Fruit fly (Drosophila melanogaster): ENCODE measurements around the gene CG46394.
A peak's percentile ranks its signal among the peaks of the same experiment; 100 is the strongest.

Gene CG46394

dm6 chr3L:11552996-11553671, 47.0 kb upstream of the CG46394 start (continued):
- TF ChIP-seq CG34224 (GFP tag; IDR thresholded peaks at IDR 0.05; ENCODE audit: partially characterized antibody), result peak; percentile 94
- no peak for TF ChIP-seq CG14860 (GFP tag; IDR thresholded peaks at IDR 0.05; ENCODE audit: partially characterized antibody)
- TF ChIP-seq cwo (GFP tag; optimal IDR thresholded peaks at IDR 0.05), result peak; percentile 43
- TF ChIP-seq tio (GFP tag; optimal IDR thresholded peaks at IDR 0.05), result no peak
- TF ChIP-seq Doc2 (GFP tag; IDR thresholded peaks at IDR 0.05), result no peak
- TF ChIP-seq ara (GFP tag; IDR thresholded peaks at IDR 0.05), result no peak
- peak in 1 of 3 experiments; percentile 70 for TF ChIP-seq Stat92E (GFP tag; optimal IDR thresholded peaks at IDR 0.05)
- peak; percentile 11 for TF ChIP-seq unpg (GFP tag; optimal IDR thresholded peaks at IDR 0.05)
- peak; percentile 25 for TF ChIP-seq CG12155 (GFP tag; optimal IDR thresholded peaks at IDR 0.05)
- peak; percentile 68 for TF ChIP-seq caup (GFP tag; optimal IDR thresholded peaks at IDR 0.05; ENCODE audit: severe bottlenecking)
- peak; percentile 42 for TF ChIP-seq sqz (GFP tag; optimal IDR thresholded peaks at IDR 0.05)
- TF ChIP-seq CG32767 (GFP tag; IDR thresholded peaks at IDR 0.05), result peak; percentile 32; the same call in 1 of the 2 replicates
- peak in 1 of 2 experiments; percentile 79 for TF ChIP-seq bsh (GFP tag; optimal IDR thresholded peaks at IDR 0.05)
- TF ChIP-seq CG3065 (GFP tag; optimal IDR thresholded peaks at IDR 0.05), result no peak
- peak; percentile 78 for TF ChIP-seq CG15479 (GFP tag; optimal IDR thresholded peaks at IDR 0.05)
- TF ChIP-seq CG34376 (GFP tag; optimal IDR thresholded peaks at IDR 0.05), result peak; percentile 78
- peak; percentile 40 for TF ChIP-seq CG13624 (GFP tag; optimal IDR thresholded peaks at IDR 0.05)
- TF ChIP-seq lilli (GFP tag; optimal IDR thresholded peaks at IDR 0.05), result no peak

DNA sequence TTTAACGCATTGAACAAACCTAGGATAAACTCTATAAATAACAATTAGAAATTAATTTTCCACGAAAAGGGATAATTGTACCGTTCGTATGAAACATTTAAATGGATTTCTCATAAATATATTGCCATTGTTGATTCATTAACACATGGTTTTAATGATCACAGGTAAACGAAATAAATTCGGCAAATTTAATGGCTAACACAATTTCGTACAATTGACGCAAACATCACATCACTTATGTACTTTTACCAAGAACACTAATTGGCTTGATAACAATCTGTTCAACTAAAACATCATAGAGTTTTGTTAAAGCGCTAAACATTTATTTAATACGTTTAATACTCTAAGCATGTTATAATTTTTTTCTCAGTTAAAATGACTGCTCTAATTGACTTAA, 46.5 kb upstream of the CG46394 start:
- TF ChIP-seq CG4424 (GFP tag; optimal IDR thresholded peaks at IDR 0.05) (peak; percentile 98), pnt (GFP tag; optimal IDR thresholded peaks at IDR 0.05) (no peak)

dm6 chr3L:11554338-11554737, 45.8 kb upstream of the CG46394 start:
- peak; percentile 4 for TF ChIP-seq CG31365 (tag; optimal IDR thresholded peaks at IDR 0.05)
- peak; percentile 91 for TF ChIP-seq CG15601 (tag; optimal IDR thresholded peaks at IDR 0.05)
- peak; percentile 73 for TF ChIP-seq CG7271 (tag; optimal IDR thresholded peaks at IDR 0.05)
- no peak for TF ChIP-seq CG16779 (GFP tag; IDR thresholded peaks at IDR 0.05)
- no peak for TF ChIP-seq crol (GFP tag; IDR thresholded peaks at IDR 0.05)
- TF ChIP-seq CG6765 (GFP tag; optimal IDR thresholded peaks at IDR 0.05), result no peak
- TF ChIP-seq MBD-R2 (GFP tag; IDR thresholded peaks at IDR 0.05), result 0 out of 2 replicates have a peak, but pooled peaks have one; percentile 9
- TF ChIP-seq stwl (tag; optimal IDR thresholded peaks at IDR 0.05), result peak; percentile 74
- peak; percentile 36 for TF ChIP-seq Dek (tag; optimal IDR thresholded peaks at IDR 0.05)
- peak; percentile 9 for TF ChIP-seq p53 (GFP tag; optimal IDR thresholded peaks at IDR 0.05)
- peak; percentile 61; the same call in 2 of the 3 replicates for TF ChIP-seq Mrtf (GFP tag; IDR thresholded peaks at IDR 0.05)
- peak; percentile 46 for TF ChIP-seq her (GFP tag; optimal IDR thresholded peaks at IDR 0.05)
- peak; percentile 18 for TF ChIP-seq salm (tag; optimal IDR thresholded peaks at IDR 0.05)
- TF ChIP-seq CG11696 (GFP tag; IDR thresholded peaks at IDR 0.05), result peak; percentile 67
- no peak for TF ChIP-seq CTCF (GFP tag; optimal IDR thresholded peaks at IDR 0.05)
- peak; percentile 81 for TF ChIP-seq CG17568 (GFP tag; optimal IDR thresholded peaks at IDR 0.05)
- peak; percentile 79 for TF ChIP-seq row (GFP tag; IDR thresholded peaks at IDR 0.05)
- peak; percentile 55; the same call in 1 of the 2 replicates for TF ChIP-seq CG31224 (GFP tag; IDR thresholded peaks at IDR 0.05)
- TF ChIP-seq NC2β (GFP tag; optimal IDR thresholded peaks at IDR 0.05), result peak; percentile 88
- TF ChIP-seq CG8290 (GFP tag; optimal IDR thresholded peaks at IDR 0.05), result peak; percentile 87
- TF ChIP-seq CG8290 (tag; optimal IDR thresholded peaks at IDR 0.05), result peak; percentile 48 to 67
- TF ChIP-seq NK7.1 (GFP tag; optimal IDR thresholded peaks at IDR 0.05), result no peak
- peak; percentile 52 for TF ChIP-seq CG17186 (GFP tag; optimal IDR thresholded peaks at IDR 0.05)
- TF ChIP-seq inv (GFP tag; IDR thresholded peaks at IDR 0.05; ENCODE audit: partially characterized antibody), result no peak
- TF ChIP-seq CG17385 (GFP tag; optimal IDR thresholded peaks at IDR 0.05), result peak; percentile 76
- peak; percentile 63 for TF ChIP-seq cato (GFP tag; optimal IDR thresholded peaks at IDR 0.05; ENCODE audit: borderline replicate concordance)
- peak; percentile 33 for TF ChIP-seq Ets97D (GFP tag; optimal IDR thresholded peaks at IDR 0.05)
- no peak for TF ChIP-seq CG9817 (tag; optimal IDR thresholded peaks at IDR 0.05)

Data from whole organism, embryonic.